Fruit fly (Drosophila melanogaster) whole organism, wandering third instar larva: Measurements from ENCODE around the gene CG14676.

ENCODE experiments used
- Dfd ChIP-seq: fragments of >200 bp; optimal IDR thresholded peaks from 2 replicates; lab custom pipeline; 2017; ENCODE audit warnings: missing biosample characterization, missing genetic modification characterization
- Dif ChIP-seq: fragments of 200-275, 200-300 bp; sonication (Bioruptor generic); optimal IDR thresholded peaks from 2 replicates; lab custom pipeline; 2018; ENCODE audit warnings: missing biosample characterization, missing genetic modification characterization; ENCODE audit not compliant: partially characterized antibody
- HLH106 ChIP-seq: fragments of 200-800 bp; optimal IDR thresholded peaks from 3 replicates; lab custom pipeline; 2019; ENCODE audit warnings: missing biosample characterization, mild to moderate bottlenecking, missing genetic modification characterization, moderate library complexity
- Hr83 ChIP-seq: fragments of 200-300 bp; sonication (Bioruptor generic); optimal IDR thresholded peaks from 2 replicates; lab custom pipeline; 2016; ENCODE audit warnings: missing biosample characterization, mild to moderate bottlenecking, missing genetic modification characterization, moderate library complexity; ENCODE audit not compliant: poor library complexity, severe bottlenecking
- Myc ChIP-seq: fragments of >200 bp; optimal IDR thresholded peaks from 2 replicates; lab custom pipeline; 2017
- OdsH ChIP-seq: fragments of 200-800 bp; sonication (Bioruptor generic); optimal IDR thresholded peaks from 2 replicates; lab custom pipeline; 2016; ENCODE audit warnings: missing biosample characterization, mild to moderate bottlenecking, missing genetic modification characterization
- Rel ChIP-seq, 2 experiments: fragments of 200-800 bp; sonication (Bioruptor generic) in 1 of 2; optimal IDR thresholded peaks; 2 replicates in 1 of 2; 3 replicates in 1 of 2; lab custom pipeline; 2016 to 2019; ENCODE audit warnings: mild to moderate bottlenecking in 2 of 2, missing biosample characterization in 2 of 2, missing genetic modification characterization in 2 of 2, moderate library complexity in 1 of 2
- foxo ChIP-seq, 2 experiments: fragments of 200-800 bp; sonication (Bioruptor generic); optimal IDR thresholded peaks; 2 replicates in 1 of 2; 3 replicates in 1 of 2; lab custom pipeline; 2016 to 2017; ENCODE audit warnings: missing biosample characterization in 2 of 2, missing genetic modification characterization in 2 of 2
- fru ChIP-seq: fragments of 200-800 bp; sonication (Bioruptor generic); optimal IDR thresholded peaks from 3 replicates; lab custom pipeline; 2016; ENCODE audit warnings: missing biosample characterization, mild to moderate bottlenecking, missing genetic modification characterization
- lola ChIP-seq: fragments of >200 bp; optimal IDR thresholded peaks from 2 replicates; lab custom pipeline; 2017; ENCODE audit warnings: missing biosample characterization, missing genetic modification characterization
- pan ChIP-seq: fragments of >200 bp; optimal IDR thresholded peaks from 2 replicates; lab custom pipeline; 2017
- psq ChIP-seq: fragments of 200-800 bp; sonication (Bioruptor generic); optimal IDR thresholded peaks from 3 replicates; lab custom pipeline; 2017; ENCODE audit warnings: missing biosample characterization, mild to moderate bottlenecking, missing genetic modification characterization, moderate library complexity
- sv ChIP-seq: fragments of 200-800 bp; sonication (Bioruptor generic); optimal IDR thresholded peaks from 3 replicates; lab custom pipeline; 2016; ENCODE audit warnings: missing biosample characterization, missing genetic modification characterization
- tai ChIP-seq: sonication (Bioruptor generic); optimal IDR thresholded peaks from 2 replicates; lab custom pipeline; 2016; ENCODE audit warnings: missing biosample characterization, missing genetic modification characterization

DNA sequence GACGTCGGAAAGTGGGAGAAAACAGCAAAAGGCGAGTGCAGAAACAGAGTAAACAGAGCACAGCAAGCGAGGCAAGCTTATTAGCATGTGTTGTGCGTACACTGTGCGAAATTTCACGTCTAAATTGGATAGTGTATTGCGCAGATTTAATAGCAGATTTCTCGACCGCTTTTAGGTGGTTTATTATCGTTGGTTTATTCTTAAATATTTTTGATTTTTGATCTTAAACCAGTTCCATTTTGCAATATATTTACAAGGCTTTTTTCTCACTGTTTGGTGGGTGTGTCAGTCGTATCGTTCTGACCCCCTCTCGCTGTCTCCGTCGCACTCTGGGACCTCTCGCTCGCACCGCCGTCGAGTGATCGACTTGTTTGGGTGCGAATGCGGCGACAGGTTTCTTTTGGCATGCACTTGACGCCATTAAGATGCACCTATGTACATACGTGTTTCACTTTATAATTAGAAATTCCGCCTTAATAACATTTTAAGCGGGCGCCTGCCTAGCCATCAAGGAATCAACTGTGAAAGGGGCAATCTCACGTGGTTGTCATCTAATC, 13.0 kb upstream of the CG14676 start:
- TF ChIP-seq Dfd (GFP tag; lab: Kevin White, UChicago) = no peak
- peak; percentile 80 for TF ChIP-seq fru (GFP tag; lab: Kevin White, UChicago)
- no peak for TF ChIP-seq Myc (lab: Kevin White, UChicago)
- TF ChIP-seq tai = peak; percentile 68
- TF ChIP-seq pan (lab: Kevin White, UChicago) = no peak
- TF ChIP-seq psq = peak; percentile 78
- peak; percentile 72 for TF ChIP-seq OdsH
- TF ChIP-seq sv = no peak
- TF ChIP-seq Dif (GFP tag; lab: Kevin White, UChicago) = no peak
- TF ChIP-seq HLH106 (tag; lab: Kevin White, UChicago) = peak; percentile 69
- TF ChIP-seq Rel (GFP tag; optimal IDR thresholded peaks at IDR 0.05; lab: Kevin White, UChicago) = peak; percentile 17
- TF ChIP-seq Rel (tag; optimal IDR thresholded peaks at IDR 0.05; lab: Kevin White, UChicago) = no peak
- no peak for TF ChIP-seq Hr83 (GFP tag; lab: Kevin White, UChicago)
- TF ChIP-seq lola (GFP tag; lab: Kevin White, UChicago) = no peak
- peak in 1 of 2 experiments; percentile 82 for TF ChIP-seq foxo (GFP tag; optimal IDR thresholded peaks at IDR 0.05; lab: Kevin White, UChicago)
